Worm (Caenorhabditis elegans) whole organism, early embryonic: Measurements from ENCODE around the gene slcf-2.

ENCODE experiments used
- F13C5.2 ChIP-seq: sonication (generic microtip); optimal IDR thresholded peaks from 2 replicates; lab custom pipeline; 2017; ENCODE audit warnings: mild to moderate bottlenecking, missing genetic modification characterization, inconsistent platforms, missing compliant biosample characterization
- ama-1 ChIP-seq: fragments of 150-350 bp; optimal IDR thresholded peaks from 2 replicates; lab custom pipeline; 2014
- ceh-13 ChIP-seq: fragments of 200-800 bp; sonication (Bioruptor generic); optimal IDR thresholded peaks from 2 replicates; lab custom pipeline; 2018; ENCODE audit warnings: mild to moderate bottlenecking, missing genetic modification characterization, missing compliant biosample characterization
- ceh-36 ChIP-seq: sonication (generic microtip); optimal IDR thresholded peaks from 2 replicates; lab custom pipeline; 2016; ENCODE audit warnings: missing genetic modification characterization, inconsistent platforms, missing compliant biosample characterization
- flt-1 ChIP-seq: fragments of 200-800 bp; sonication (Bioruptor generic); IDR thresholded peaks from 2 replicates; pipeline ENCODE4 v1.3.6; 2022; ENCODE audit warnings: missing genetic modification characterization, missing compliant biosample characterization
- hmbx-1 ChIP-seq: sonication (generic microtip); optimal IDR thresholded peaks from 2 replicates; lab custom pipeline; 2016; ENCODE audit warnings: mild to moderate bottlenecking, missing genetic modification characterization, missing compliant biosample characterization
- hmg-4 ChIP-seq: fragments of 200-800 bp; sonication (Bioruptor generic); optimal IDR thresholded peaks from 2 replicates; lab custom pipeline; 2018; ENCODE audit warnings: mild to moderate bottlenecking, missing genetic modification characterization, missing compliant biosample characterization
- hnd-1 ChIP-seq: sonication (generic microtip); optimal IDR thresholded peaks from 2 replicates; lab custom pipeline; 2016; ENCODE audit warnings: missing genetic modification characterization, missing compliant biosample characterization
- pes-1 ChIP-seq: fragments of 200-800 bp; sonication (Bioruptor generic); IDR thresholded peaks from 2 replicates; pipeline ENCODE4 v1.3.6; 2022; ENCODE audit warnings: missing genetic modification reagents, missing genetic modification characterization, missing compliant biosample characterization
- scrt-1 ChIP-seq: fragments of 200-800 bp; sonication (Bioruptor generic); IDR thresholded peaks from 2 replicates; pipeline ENCODE4 v1.3.6; 2022; ENCODE audit warnings: missing genetic modification characterization, missing compliant biosample characterization
- tbx-11 ChIP-seq: fragments of 200-800 bp; sonication (Bioruptor generic); IDR thresholded peaks from 2 replicates; pipeline ENCODE4 v1.3.6; 2022; ENCODE audit warnings: missing genetic modification characterization, missing compliant biosample characterization

DNA sequence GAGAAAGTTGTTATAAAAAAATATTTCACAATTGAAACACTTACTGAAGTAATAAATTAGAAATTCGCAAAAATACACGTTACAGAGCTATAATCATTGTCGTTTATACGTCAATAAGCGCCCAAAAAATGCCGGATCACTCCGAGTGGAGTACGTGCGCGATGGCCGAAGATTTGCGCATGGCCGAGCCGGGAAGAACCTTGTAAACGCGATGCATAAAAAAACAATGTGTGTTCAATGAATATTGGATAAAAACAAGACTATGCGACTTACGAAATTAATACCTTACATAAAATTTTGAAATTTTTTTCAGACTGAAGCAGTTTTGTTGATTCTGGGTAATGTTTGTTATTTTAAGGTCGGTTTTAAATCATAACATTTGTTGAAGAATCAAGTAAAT is 14.5 kb upstream of the slcf-2 start, which contains the start of gene sorf-1:
- TF ChIP-seq pes-1 (GFP tag; lab: Robert Waterston, UW): no peak
- no peak for TF ChIP-seq ama-1
- TF ChIP-seq flt-1: no peak
- TF ChIP-seq ceh-13 (GFP tag; lab: Kevin White, UChicago): no peak
- no peak for TF ChIP-seq hmbx-1 (tag; lab: Kevin White, UChicago)
- TF ChIP-seq tbx-11: no peak
- TF ChIP-seq hnd-1 (tag; lab: Kevin White, UChicago): no peak
- no peak for TF ChIP-seq ceh-36 (tag; lab: Kevin White, UChicago)
- TF ChIP-seq hmg-4: no peak
- TF ChIP-seq scrt-1 (GFP tag; lab: Robert Waterston, UW): no peak
- no peak for TF ChIP-seq F13C5.2 (tag; lab: Kevin White, UChicago)
